Fruit fly (Drosophila melanogaster): Measurements from ENCODE around the gene Hmu.

Hmu gene

DNA sequence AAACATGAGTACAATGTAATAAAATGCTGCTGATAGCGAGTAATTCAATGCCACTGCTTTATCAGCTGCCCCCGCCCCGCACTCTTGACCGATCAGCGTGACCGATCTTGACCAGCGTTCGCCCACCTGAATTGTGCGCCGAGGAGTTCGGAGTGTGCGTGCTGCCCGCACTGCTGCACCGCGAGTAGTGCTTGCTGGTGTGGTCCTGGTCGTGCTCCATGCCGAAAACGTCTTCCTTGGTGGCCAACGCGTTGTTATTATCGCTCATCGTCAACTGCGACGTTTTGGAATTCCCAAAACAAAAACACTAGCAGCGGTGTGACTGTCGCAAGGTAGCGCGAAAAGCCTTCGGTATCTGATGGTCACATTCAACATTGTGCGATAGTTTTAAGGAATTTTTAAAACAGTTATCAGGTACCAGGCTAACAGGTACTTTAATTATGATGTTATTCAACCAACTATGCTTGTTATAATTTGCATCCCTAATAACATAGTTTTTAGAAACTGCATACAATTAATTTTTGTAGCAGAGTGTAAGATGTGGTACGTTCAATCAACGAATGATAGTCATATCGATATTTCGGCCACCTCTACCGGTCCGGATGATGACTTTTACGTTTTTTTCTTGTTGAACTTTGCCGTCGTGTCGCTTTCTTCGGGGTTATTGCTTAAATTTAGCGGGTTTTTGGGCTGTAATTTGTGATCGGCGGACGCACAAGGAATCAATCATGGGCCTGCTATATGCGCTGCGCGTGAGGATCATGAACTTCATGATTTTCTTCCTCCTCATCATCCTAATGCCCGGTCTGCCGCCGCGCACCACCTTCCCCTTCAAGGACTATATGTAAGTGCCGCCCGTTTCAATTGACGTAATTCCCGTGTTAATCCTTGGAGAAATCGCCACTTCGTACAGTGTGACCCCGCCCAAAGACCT, at the start of gene Hmu, which contains the start of gene bigmax (continued):
- TF ChIP-seq CG6854 (GFP tag; optimal IDR thresholded peaks at IDR 0.05) (peak; percentile 59), CG9727 (GFP tag; optimal IDR thresholded peaks at IDR 0.05) (peak; percentile 82), NC2β (GFP tag; optimal IDR thresholded peaks at IDR 0.05) (peak; percentile 83), row (GFP tag; IDR thresholded peaks at IDR 0.05) (peak; percentile 97), CG11504 (tag; optimal IDR thresholded peaks at IDR 0.05) (peak; percentile 80), ro (GFP tag; IDR thresholded peaks at IDR 0.05) (peak; percentile 53), Hmr (GFP tag; optimal IDR thresholded peaks at IDR 0.05) (peak; percentile 90), pb (GFP tag; optimal IDR thresholded peaks at IDR 0.05) (peak; percentile 63), Blimp-1 (GFP tag; optimal IDR thresholded peaks at IDR 0.05) (peak; percentile 73), pzg (GFP tag; optimal IDR thresholded peaks at IDR 0.05) (peak; percentile 96), D19B (GFP tag; optimal IDR thresholded peaks at IDR 0.05) (peak; percentile 53), vvl (GFP tag; IDR thresholded peaks at IDR 0.05) (peak; percentile 92), lab (GFP tag; optimal IDR thresholded peaks at IDR 0.05) (peak; percentile 89), eve (GFP tag; optimal IDR thresholded peaks at IDR 0.05) (no peak), Rfx (GFP tag; IDR thresholded peaks at IDR 0.05) (peak; percentile 90), CG17328 (GFP tag; IDR thresholded peaks at IDR 0.05) (peak; percentile 82), chif (GFP tag; optimal IDR thresholded peaks at IDR 0.05) (peak; percentile 87 to 89), ato (GFP tag; IDR thresholded peaks at IDR 0.05; ENCODE audit: partially characterized antibody) (peak; percentile 51; the same call in 1 of the 2 replicates), sob (GFP tag; IDR thresholded peaks at IDR 0.05) (peak; percentile 87), sd (tag; optimal IDR thresholded peaks at IDR 0.05) (peak; percentile 95), pros (GFP tag; optimal IDR thresholded peaks at IDR 0.05) (no peak), Hr51 (GFP tag; optimal IDR thresholded peaks at IDR 0.05) (peak; percentile 85 to 86), YL-1 (GFP tag; optimal IDR thresholded peaks at IDR 0.05) (peak; percentile 94), rib (GFP tag; IDR thresholded peaks at IDR 0.05) (peak; percentile 54; the same call in 1 of the 2 replicates), CG1647 (GFP tag; optimal IDR thresholded peaks at IDR 0.05) (peak; percentile 86), CG16779 (GFP tag; IDR thresholded peaks at IDR 0.05) (peak; percentile 60), CG14014 (GFP tag; IDR thresholded peaks at IDR 0.05) (peak; percentile 77), E2f1 (GFP tag; IDR thresholded peaks at IDR 0.05) (peak; percentile 78), CG17568 (GFP tag; optimal IDR thresholded peaks at IDR 0.05) (no peak), Myb (GFP tag; optimal IDR thresholded peaks at IDR 0.05) (peak; percentile 81), tin (GFP tag; optimal IDR thresholded peaks at IDR 0.05) (peak; percentile 80), pita (GFP tag; optimal IDR thresholded peaks at IDR 0.05) (no peak), CG11696 (GFP tag; IDR thresholded peaks at IDR 0.05) (no peak), B-H2 (GFP tag; optimal IDR thresholded peaks at IDR 0.05) (peak; percentile 76), NfI (GFP tag; optimal IDR thresholded peaks at IDR 0.05) (peak; percentile 79), Camta (GFP tag; optimal IDR thresholded peaks at IDR 0.05) (peak; percentile 80), schlank (tag; optimal IDR thresholded peaks at IDR 0.05) (peak; percentile 68), fd64A (GFP tag; optimal IDR thresholded peaks at IDR 0.05) (no peak), vfl (GFP tag; optimal IDR thresholded peaks at IDR 0.05) (peak; percentile 90), dimm (GFP tag; IDR thresholded peaks at IDR 0.05) (peak; percentile 15; the same call in 1 of the 2 replicates), CG15269 (tag; optimal IDR thresholded peaks at IDR 0.05) (peak; percentile 79), CG6272 (GFP tag; IDR thresholded peaks at IDR 0.05) (peak; percentile 80), Nf-YA (GFP tag; IDR thresholded peaks at IDR 0.05) (peak; percentile 45; the same call in 1 of the 2 replicates), HLH54F (GFP tag; optimal IDR thresholded peaks at IDR 0.05) (peak; percentile 87), Abd-B (GFP tag; optimal IDR thresholded peaks at IDR 0.05) (peak; percentile 75), CG12155 (GFP tag; optimal IDR thresholded peaks at IDR 0.05) (peak; percentile 86), zfh1 (GFP tag; IDR thresholded peaks at IDR 0.05) (peak; percentile 81), CG18011 (GFP tag; optimal IDR thresholded peaks at IDR 0.05) (peak; percentile 54)

Data from whole organism, embryonic.